Worm (Caenorhabditis elegans): ENCODE results near the gene spp-9.
A peak's percentile ranks its signal among the peaks of the same experiment; 100 is the strongest.

DNA sequence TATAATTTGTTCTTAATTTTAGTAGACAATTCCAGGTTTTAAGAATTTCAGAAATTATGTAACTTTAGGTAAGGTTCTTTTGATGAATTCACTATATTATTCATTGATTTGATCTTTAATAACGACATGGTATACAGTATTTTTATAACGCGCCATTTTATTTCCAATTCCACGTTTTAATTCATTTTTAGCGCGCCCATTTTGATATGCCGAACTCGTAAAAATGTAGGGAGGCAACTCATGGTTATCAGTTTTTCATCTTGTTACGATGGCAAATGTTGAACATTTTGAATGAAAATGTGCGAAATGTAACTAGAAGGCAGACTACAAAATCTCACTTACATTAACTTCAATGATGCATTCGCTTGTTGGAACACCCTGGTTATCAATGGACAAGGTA is 11.3 kb downstream of the spp-9 start:
- TF ChIP-seq ztf-11 (tag; optimal IDR thresholded peaks at IDR 0.05) (no peak), nhr-237 (tag; optimal IDR thresholded peaks at IDR 0.05) (no peak), zfp-2 (tag; optimal IDR thresholded peaks at IDR 0.05) (no peak), nhr-77 (tag; optimal IDR thresholded peaks at IDR 0.05) (peak; percentile 1)

Data from whole organism, L4 larva.